Worm (Caenorhabditis elegans): Measurements from ENCODE around the gene glb-10.

Gene glb-10

ce11 chrII:6286865-6287264 is 22.2 kb downstream of the glb-10 start, which contains the start of gene F13H8.6:
Gene F13H8.6, minus strand, starts transcription at chrII:6286965.
- TF ChIP-seq lin-35 (GFP tag; optimal IDR thresholded peaks at IDR 0.05): no peak
- no peak for TF ChIP-seq nhr-84 (tag; optimal IDR thresholded peaks at IDR 0.05)
- TF ChIP-seq fkh-8 (tag; optimal IDR thresholded peaks at IDR 0.05): no peak
- TF ChIP-seq fkh-4 (tag; optimal IDR thresholded peaks at IDR 0.05; ENCODE audit: borderline replicate concordance): no peak
- no peak for TF ChIP-seq nhr-85 (tag)
- no peak for TF ChIP-seq tbx-2 (tag; optimal IDR thresholded peaks at IDR 0.05)
- no peak for TF ChIP-seq mab-9 (GFP tag; IDR thresholded peaks at IDR 0.05)
- TF ChIP-seq lin-13 (GFP tag; optimal IDR thresholded peaks at IDR 0.05): no peak
- no peak for TF ChIP-seq elt-2 (tag; optimal IDR thresholded peaks at IDR 0.05)

DNA sequence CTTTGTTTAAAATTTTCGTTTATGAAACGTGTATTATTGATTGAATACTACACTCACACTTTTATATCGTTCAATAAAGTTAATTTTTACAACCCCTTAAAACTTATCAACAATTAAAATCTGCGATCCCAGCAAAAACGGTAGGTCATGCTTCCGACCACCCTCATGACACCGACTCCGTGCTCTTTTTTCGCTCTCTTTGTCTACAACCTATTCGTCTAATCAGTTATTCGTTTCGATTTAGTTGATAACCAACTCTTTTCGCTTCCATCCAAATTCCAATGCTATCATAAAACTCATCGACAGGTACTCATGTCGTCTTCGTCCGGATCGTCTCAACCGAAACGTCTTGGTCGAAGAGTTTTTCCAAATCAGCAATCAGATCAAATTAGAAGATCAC is 26.0 kb downstream of the glb-10 start, which contains the start of gene F13H8.1:
Gene F13H8.1 (plus strand): TSS at position 311 of the 400 bp plus-strand sequence.
- no peak for TF ChIP-seq mef-2 (tag; optimal IDR thresholded peaks at IDR 0.05)
- no peak for TF ChIP-seq lin-14 (GFP tag; optimal IDR thresholded peaks at IDR 0.05)
- no peak for TF ChIP-seq zip-4 (GFP tag; optimal IDR thresholded peaks at IDR 0.05)
- TF ChIP-seq fkh-8 (tag; optimal IDR thresholded peaks at IDR 0.05): no peak
- no peak for TF ChIP-seq grh-1 (GFP tag; IDR thresholded peaks at IDR 0.05)
- peak in 1 of 2 experiments; percentile 8 for TF ChIP-seq lin-35 (GFP tag; optimal IDR thresholded peaks at IDR 0.05)
- no peak for TF ChIP-seq unc-98 (GFP tag; IDR thresholded peaks at IDR 0.05)
- no peak for TF ChIP-seq xbp-1 (tag; optimal IDR thresholded peaks at IDR 0.05)
- TF ChIP-seq pqm-1 (tag; optimal IDR thresholded peaks at IDR 0.05): peak; percentile 29
- no peak for TF ChIP-seq unc-30 (tag; optimal IDR thresholded peaks at IDR 0.05)
- TF ChIP-seq ama-1 (optimal IDR thresholded peaks at IDR 0.05): no peak
- TF ChIP-seq dsc-1 (tag; optimal IDR thresholded peaks at IDR 0.05): no peak
- TF ChIP-seq efl-3 (GFP tag; optimal IDR thresholded peaks at IDR 0.05): no peak
- TF ChIP-seq mdl-1 (tag; optimal IDR thresholded peaks at IDR 0.05): no peak
- no peak for TF ChIP-seq skn-1 (tag; optimal IDR thresholded peaks at IDR 0.05)
- TF ChIP-seq ceh-88 (GFP tag; IDR thresholded peaks at IDR 0.05): no peak
- TF ChIP-seq swsn-7 (tag; optimal IDR thresholded peaks at IDR 0.05): no peak
- TF ChIP-seq elt-2 (tag; optimal IDR thresholded peaks at IDR 0.05): peak; percentile 54

DNA sequence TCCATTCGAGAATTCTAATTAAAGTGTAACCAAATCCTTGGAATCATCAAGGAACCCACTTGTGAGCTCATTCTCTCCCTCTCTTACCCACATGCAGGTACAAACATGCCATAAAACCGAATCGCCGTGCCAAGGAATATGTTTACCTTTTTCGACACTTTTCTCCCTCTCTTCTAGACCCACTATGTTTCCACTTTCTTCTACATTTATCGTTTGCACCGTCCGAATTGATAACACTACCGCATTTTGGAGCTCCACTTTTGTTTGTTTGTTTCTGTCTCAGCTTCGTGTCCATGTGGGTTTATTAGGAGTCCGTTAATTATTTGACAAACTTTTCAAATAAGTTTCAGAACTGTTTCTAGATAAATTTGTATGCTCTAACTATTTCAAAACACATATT is 27.2 kb downstream of the glb-10 start:
- TF ChIP-seq ztf-4 (tag; optimal IDR thresholded peaks at IDR 0.05) (no peak), elt-2 (tag; optimal IDR thresholded peaks at IDR 0.05) (peak; percentile 38), snpc-4 (tag; optimal IDR thresholded peaks at IDR 0.05) (no peak)

DNA sequence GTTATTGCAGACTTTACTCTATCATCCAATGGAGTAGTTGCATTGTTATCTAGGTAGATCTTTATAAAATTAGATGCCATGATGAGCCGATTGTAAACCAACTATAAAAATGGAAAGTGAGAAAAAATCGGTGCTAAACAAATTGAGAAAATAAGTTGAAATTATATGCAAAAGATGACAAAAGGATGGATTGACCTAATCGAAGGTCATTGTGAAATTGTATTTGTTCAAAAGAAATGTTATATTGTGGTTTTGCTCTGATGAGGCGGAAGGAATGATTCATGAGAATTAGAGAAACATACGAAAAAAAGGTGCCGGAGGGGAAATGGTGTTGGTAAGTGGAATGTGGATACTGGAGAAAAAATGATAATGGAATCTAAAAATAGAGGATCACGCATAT is 28.1 kb downstream of the glb-10 start, which contains the start of gene scly-1:
Gene scly-1 (minus strand): TSS at position 101 of the 400 bp plus-strand sequence.
- TF ChIP-seq efl-1 (optimal IDR thresholded peaks at IDR 0.05) (no peak), efl-1 (GFP tag; optimal IDR thresholded peaks at IDR 0.05 in 1 of 2) (peak in 1 of 2 experiments; percentile 87), pax-3 (tag; optimal IDR thresholded peaks at IDR 0.05) (no peak)

ce11 chrII:6273916-6274315 is 35.2 kb downstream of the glb-10 start, which contains the start of gene bpl-1:
Gene bpl-1, plus strand, starts transcription at chrII:6274216.
- TF ChIP-seq lsy-2 (tag; optimal IDR thresholded peaks at IDR 0.05) (peak in 1 of 2 experiments; percentile 1), efl-1 (optimal IDR thresholded peaks at IDR 0.05) (peak; percentile 3 to 9), efl-1 (GFP tag; optimal IDR thresholded peaks at IDR 0.05 in 1 of 2) (no peak), nhr-47 (tag; optimal IDR thresholded peaks at IDR 0.05) (no peak), lin-14 (GFP tag; optimal IDR thresholded peaks at IDR 0.05) (peak; percentile 28), nhr-12 (tag; optimal IDR thresholded peaks at IDR 0.05) (no peak), dpl-1 (GFP tag; optimal IDR thresholded peaks at IDR 0.05) (peak in 1 of 3 experiments; percentile 10), ceh-82 (tag; optimal IDR thresholded peaks at IDR 0.05) (peak in 1 of 3 experiments; percentile 2)
